Worm (Caenorhabditis elegans) whole organism, mixed stage, embryonic: ENCODE data around the gene maph-9.

Experiments used
- M03D4.4 ChIP-seq: sonication (generic microtip); optimal IDR thresholded peaks from 2 replicates; lab custom pipeline; 2017; ENCODE audit warnings: mild to moderate bottlenecking, missing genetic modification characterization, missing compliant biosample characterization
- bed-3 ChIP-seq: fragments of 200-800 bp; sonication (Bioruptor generic); optimal IDR thresholded peaks from 3 replicates; lab custom pipeline; 2018; ENCODE audit warnings: mild to moderate bottlenecking, missing genetic modification characterization, moderate library complexity, missing compliant biosample characterization
- blmp-1 ChIP-seq: fragments of 150-350 bp; optimal IDR thresholded peaks from 2 replicates; lab custom pipeline; 2014; ENCODE audit warnings: missing biosample characterization, missing genetic modification characterization
- ceh-39 ChIP-seq: fragments of 150-350 bp; optimal IDR thresholded peaks from 2 replicates; lab custom pipeline; 2014; ENCODE audit warnings: missing biosample characterization, missing genetic modification characterization
- ceh-43 ChIP-seq: fragments of 200-800 bp; sonication (Bioruptor generic); optimal IDR thresholded peaks from 2 replicates; lab custom pipeline; 2018; ENCODE audit warnings: mild to moderate bottlenecking, missing genetic modification characterization, moderate library complexity, missing compliant biosample characterization
- ceh-83 ChIP-seq: fragments of 200-800 bp; sonication (Bioruptor generic); optimal IDR thresholded peaks from 2 replicates; lab custom pipeline; 2018; ENCODE audit warnings: mild to moderate bottlenecking, missing genetic modification characterization, missing compliant biosample characterization
- ces-1 ChIP-seq: fragments of 150-350 bp; optimal IDR thresholded peaks from 2 replicates; lab custom pipeline; 2014; ENCODE audit warnings: missing biosample characterization, missing genetic modification reagents, missing genetic modification characterization
- drap-1 ChIP-seq: fragments of 200-800 bp; sonication (Bioruptor generic); optimal IDR thresholded peaks from 3 replicates; lab custom pipeline; 2018; ENCODE audit warnings: mild to moderate bottlenecking, missing genetic modification characterization, missing compliant biosample characterization
- elt-3 ChIP-seq: fragments of 150-350 bp; optimal IDR thresholded peaks from 2 replicates; lab custom pipeline; 2014; ENCODE audit warnings: missing biosample characterization, missing genetic modification characterization
- flh-1 ChIP-seq: fragments of 200-800 bp; sonication (Bioruptor generic); optimal IDR thresholded peaks from 2 replicates; lab custom pipeline; 2018; ENCODE audit warnings: mild to moderate bottlenecking, missing genetic modification characterization, moderate library complexity, missing compliant biosample characterization
- ham-2 ChIP-seq: fragments of 200-800 bp; sonication (Bioruptor generic); optimal IDR thresholded peaks from 2 replicates; lab custom pipeline; 2018; ENCODE audit warnings: mild to moderate bottlenecking, missing genetic modification characterization, missing compliant biosample characterization
- hlh-1 ChIP-seq: fragments of 150-350 bp; optimal IDR thresholded peaks from 2 replicates; lab custom pipeline; 2014; ENCODE audit warnings: missing biosample characterization, missing genetic modification reagents, missing genetic modification characterization
- lin-13 ChIP-seq: fragments of 150-350 bp; optimal IDR thresholded peaks from 2 replicates; lab custom pipeline; 2014; ENCODE audit warnings: missing biosample characterization, missing genetic modification characterization
- lin-32 ChIP-seq: fragments of 200-800 bp; sonication (Bioruptor generic); optimal IDR thresholded peaks from 2 replicates; lab custom pipeline; 2018; ENCODE audit warnings: mild to moderate bottlenecking, missing genetic modification characterization, missing compliant biosample characterization
- mab-5 ChIP-seq: fragments of 150-350 bp; optimal IDR thresholded peaks from 2 replicates; lab custom pipeline; 2014; ENCODE audit warnings: missing biosample characterization, missing genetic modification characterization
- mep-1 ChIP-seq: fragments of 150-350 bp; optimal IDR thresholded peaks from 2 replicates; lab custom pipeline; 2017; ENCODE audit warnings: missing biosample characterization, missing genetic modification reagents, missing genetic modification characterization, inconsistent platforms
- mls-2 ChIP-seq: sonication (generic microtip); optimal IDR thresholded peaks from 2 replicates; lab custom pipeline; 2016; ENCODE audit warnings: mild to moderate bottlenecking, missing genetic modification characterization, moderate library complexity, missing compliant biosample characterization
- nhr-12 ChIP-seq: fragments of 150-350 bp; optimal IDR thresholded peaks from 2 replicates; lab custom pipeline; 2014; ENCODE audit warnings: missing biosample characterization, missing genetic modification characterization
- nhr-2 ChIP-seq: fragments of 150-350 bp; optimal IDR thresholded peaks from 2 replicates; lab custom pipeline; 2014; ENCODE audit warnings: missing biosample characterization, missing genetic modification characterization
- nhr-237 ChIP-seq: fragments of 150-350 bp; optimal IDR thresholded peaks from 2 replicates; lab custom pipeline; 2014; ENCODE audit warnings: missing biosample characterization, missing genetic modification characterization
- nhr-28 ChIP-seq: fragments of 150-350 bp; optimal IDR thresholded peaks from 2 replicates; lab custom pipeline; 2014; ENCODE audit warnings: missing biosample characterization, missing genetic modification characterization
- nhr-76 ChIP-seq: sonication (generic microtip); optimal IDR thresholded peaks from 2 replicates; lab custom pipeline; 2017; ENCODE audit warnings: missing biosample characterization, missing genetic modification characterization
- pha-4 ChIP-seq: fragments of 150-350 bp; optimal IDR thresholded peaks from 2 replicates; lab custom pipeline; 2018; ENCODE audit warnings: missing biosample characterization, missing genetic modification reagents, missing genetic modification characterization
- sem-2 ChIP-seq: fragments of 200-800 bp; sonication (Bioruptor generic); optimal IDR thresholded peaks from 2 replicates; lab custom pipeline; 2018; ENCODE audit warnings: mild to moderate bottlenecking, missing genetic modification characterization, missing compliant biosample characterization
- snpc-4 ChIP-seq: fragments of 150-350 bp; optimal IDR thresholded peaks from 2 replicates; lab custom pipeline; 2014; ENCODE audit warnings: missing biosample characterization, missing genetic modification characterization
- sptf-1 ChIP-seq: sonication (generic microtip); optimal IDR thresholded peaks from 2 replicates; lab custom pipeline; 2017; ENCODE audit warnings: mild to moderate bottlenecking, missing genetic modification characterization, moderate library complexity, missing compliant biosample characterization
- tbx-8 ChIP-seq: fragments of 200-800 bp; sonication (Bioruptor generic); optimal IDR thresholded peaks from 2 replicates; lab custom pipeline; 2018; ENCODE audit warnings: mild to moderate bottlenecking, missing genetic modification characterization, moderate library complexity, missing compliant biosample characterization
- unc-120 ChIP-seq: sonication (generic microtip); optimal IDR thresholded peaks from 2 replicates; lab custom pipeline; 2017; ENCODE audit warnings: missing genetic modification characterization, missing compliant biosample characterization; ENCODE audit not compliant: poor library complexity, severe bottlenecking
- unc-62 ChIP-seq: fragments of 150-350 bp; optimal IDR thresholded peaks from 2 replicates; lab custom pipeline; 2014; ENCODE audit warnings: missing biosample characterization, missing genetic modification reagents, missing genetic modification characterization
- zip-8 ChIP-seq: fragments of 150-350 bp; optimal IDR thresholded peaks from 2 replicates; lab custom pipeline; 2014; ENCODE audit warnings: missing biosample characterization, missing genetic modification characterization
- ztf-11 ChIP-seq: fragments of 150-350 bp; optimal IDR thresholded peaks from 2 replicates; lab custom pipeline; 2014; ENCODE audit warnings: missing biosample characterization, missing genetic modification characterization

maph-9 gene

DNA sequence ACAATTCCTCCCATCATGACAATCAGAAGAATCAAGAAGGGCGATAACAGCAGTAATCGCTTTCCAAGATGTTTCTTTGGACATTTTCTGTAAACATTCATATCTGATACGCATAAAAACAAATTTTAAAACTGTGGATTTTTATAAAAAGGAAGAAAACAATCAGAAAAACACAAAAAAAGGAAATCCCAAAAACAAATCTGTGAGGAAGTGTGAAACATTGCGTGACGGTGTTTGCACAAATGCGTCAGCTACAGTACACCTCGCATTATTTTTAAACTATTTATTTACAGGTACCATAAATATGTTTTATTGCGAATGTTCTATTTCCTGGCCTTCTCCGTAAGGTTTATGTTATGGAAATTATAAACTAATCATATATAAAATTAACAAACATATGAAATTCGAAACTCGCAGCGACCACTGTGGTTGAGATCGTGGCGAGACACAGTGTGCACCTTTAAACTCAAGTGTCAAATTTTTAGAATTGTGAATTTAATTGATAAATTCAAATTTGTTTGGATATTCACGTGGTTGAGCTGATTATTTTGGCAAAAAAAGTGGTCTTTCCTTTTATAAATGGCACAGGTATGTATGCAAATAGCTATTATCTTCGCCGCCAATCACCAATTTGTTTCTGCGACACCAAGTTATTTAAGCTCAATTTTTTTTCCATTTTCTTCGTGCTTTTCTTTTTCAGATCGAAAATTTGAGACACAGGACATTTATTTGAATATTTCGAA, 34.9 kb upstream of the maph-9 start, which contains the start of the genes C34D4.10 and str-48:
C34D4.10 (minus strand) TSS at position 101 of the 743 bp plus-strand sequence.
str-48 (plus strand) TSS at position 693 of the 743 bp plus-strand sequence.
- TF ChIP-seq ham-2 (no peak), nhr-237 (tag; lab: Kevin White, UChicago) (no peak), mls-2 (tag; lab: Kevin White, UChicago) (no peak), nhr-12 (tag; lab: Kevin White, UChicago) (no peak), pha-4 (tag; lab: Kevin White, UChicago) (no peak)
- TF ChIP-seq, all 35 proteins: peak for 0

ce11 chrIV:7131780-7132179, 24.6 kb upstream of the maph-9 start, which contains the start of gene grsp-3:
grsp-3 (minus strand) TSS chrIV:7131928.
- TF ChIP-seq drap-1 (no peak), ces-1 (GFP tag; lab: Kevin White, UChicago) (no peak), sptf-1 (tag; lab: Kevin White, UChicago) (no peak), tbx-8 (GFP tag; lab: Kevin White, UChicago) (no peak)

ce11 chrIV:7133140-7133539, 23.3 kb upstream of the maph-9 start, which contains the start of gene cyn-12:
cyn-12 (minus strand) TSS chrIV:7133217.
- TF ChIP-seq ztf-11 (tag; lab: Kevin White, UChicago) (no peak), ceh-83 (peak; percentile 5), ces-1 (GFP tag; lab: Kevin White, UChicago) (peak; percentile 92), nhr-76 (no peak)

- TF ChIP-seq tbx-8 (GFP tag; lab: Kevin White, UChicago) (no peak), blmp-1 (no peak), lin-13 (no peak), ces-1 (GFP tag; lab: Kevin White, UChicago) (no peak), mls-2 (tag; lab: Kevin White, UChicago) (no peak), bed-3 (GFP tag; lab: Kevin White, UChicago) (no peak), unc-62 (GFP tag; lab: Kevin White, UChicago) (no peak), flh-1 (no peak), pha-4 (tag; lab: Kevin White, UChicago) (no peak), elt-3 (tag; lab: Kevin White, UChicago) (no peak), M03D4.4 (no peak), mep-1 (tag; lab: Kevin White, UChicago) (no peak), lin-32 (no peak), hlh-1 (tag; lab: Kevin White, UChicago) (no peak)
Observed at ce11 chrIV:7133983-7134382, 22.4 kb upstream of the maph-9 start, which contains the start of gene mutd-1. mutd-1 (minus strand) TSS chrIV:7134083.

DNA sequence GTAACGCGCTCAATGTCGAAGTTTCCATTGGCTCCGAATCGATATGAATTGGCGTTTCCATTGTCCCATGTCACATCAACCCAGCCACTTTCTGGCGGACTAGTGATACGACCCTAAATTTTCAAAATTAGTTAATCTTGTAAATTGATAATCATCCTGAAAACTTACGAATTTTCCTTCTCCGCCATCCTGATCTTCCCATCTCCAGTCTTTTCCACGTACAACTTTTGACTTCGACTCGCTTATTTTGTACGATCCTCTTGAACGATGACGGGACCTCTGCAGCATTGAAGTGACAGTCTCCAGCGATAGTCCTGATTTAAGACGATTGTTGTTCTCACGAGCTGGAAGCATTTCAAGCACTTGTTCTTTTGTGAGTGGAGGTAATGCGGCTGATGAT, 17.3 kb upstream of the maph-9 start:
- TF ChIP-seq snpc-4 (tag; lab: Kevin White, UChicago) (no peak), ham-2 (no peak), ceh-39 (tag; lab: Kevin White, UChicago) (no peak), nhr-76 (no peak), mab-5 (tag; lab: Kevin White, UChicago) (no peak), sem-2 (no peak), mep-1 (tag; lab: Kevin White, UChicago) (no peak), ztf-11 (tag; lab: Kevin White, UChicago) (no peak), flh-1 (no peak), nhr-2 (tag; lab: Kevin White, UChicago) (no peak), bed-3 (GFP tag; lab: Kevin White, UChicago) (no peak), nhr-12 (tag; lab: Kevin White, UChicago) (no peak), unc-120 (no peak), ceh-83 (no peak), M03D4.4 (no peak), nhr-28 (no peak)

DNA sequence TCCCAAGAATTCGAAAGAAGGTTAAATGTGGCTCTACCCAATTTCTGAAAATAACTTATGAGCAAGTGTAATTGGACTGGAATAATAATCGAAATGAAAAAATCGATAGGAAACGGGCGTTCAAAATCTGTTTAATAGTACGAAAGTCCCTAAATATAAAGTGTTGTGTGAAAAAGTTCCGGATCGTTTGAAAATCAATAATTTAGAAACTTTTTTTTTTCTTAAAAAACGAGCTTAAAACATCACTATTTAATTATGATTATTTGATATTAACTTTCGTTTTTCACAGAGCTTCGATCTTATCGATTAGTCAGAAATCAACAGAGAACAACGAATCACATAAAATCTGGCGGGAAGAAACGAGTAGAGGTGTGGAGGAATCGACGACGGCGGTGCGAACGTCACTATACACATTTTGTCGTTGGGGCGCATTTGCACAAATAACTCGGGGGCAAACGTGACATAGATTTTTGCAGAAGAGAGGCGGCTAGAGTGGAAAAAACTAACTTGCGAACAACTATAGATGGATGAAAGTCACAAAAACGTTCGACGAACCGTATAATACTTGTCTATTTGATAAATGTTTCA, 11.7 kb upstream of the maph-9 start, which contains the start of gene hecd-1:
hecd-1 (minus strand) TSS at position 51 of the 588 bp plus-strand sequence.
- TF ChIP-seq hlh-1 (tag; lab: Kevin White, UChicago): no peak
- no peak for TF ChIP-seq mep-1 (tag; lab: Kevin White, UChicago)
- no peak for TF ChIP-seq bed-3 (GFP tag; lab: Kevin White, UChicago)
- no peak for TF ChIP-seq zip-8 (tag; lab: Kevin White, UChicago)
- TF ChIP-seq mab-5 (tag; lab: Kevin White, UChicago): no peak
- TF ChIP-seq flh-1: no peak
- TF ChIP-seq blmp-1: no peak
- TF ChIP-seq ztf-11 (tag; lab: Kevin White, UChicago): no peak
- TF ChIP-seq sptf-1 (tag; lab: Kevin White, UChicago): no peak
- no peak for TF ChIP-seq ces-1 (GFP tag; lab: Kevin White, UChicago)
- TF ChIP-seq nhr-28: no peak
- no peak for TF ChIP-seq ceh-43
- TF ChIP-seq pha-4 (tag; lab: Kevin White, UChicago): no peak
- TF ChIP-seq drap-1: no peak
- no peak for TF ChIP-seq mls-2 (tag; lab: Kevin White, UChicago)
- TF ChIP-seq unc-62 (GFP tag; lab: Kevin White, UChicago): no peak
- TF ChIP-seq snpc-4 (tag; lab: Kevin White, UChicago): no peak
